Fruit fly (Drosophila melanogaster): ENCODE measurements around the gene CG42342.

- TF ChIP-seq CG8478 (optimal IDR thresholded peaks at IDR 0.05) (no peak), CTCF (optimal IDR thresholded peaks at IDR 0.05) (no peak)
Measured at dm6 chr3R:16594961-16595360, 92.4 kb downstream of the CG42342 start.
